Worm (Caenorhabditis elegans) whole organism, L4/young adult: Measurements from ENCODE around the gene adbp-1.

Source experiments
- W03F9.2 ChIP-seq: fragments of 150-350 bp; optimal IDR thresholded peaks from 2 replicates; lab custom pipeline; 2014; ENCODE audit warnings: missing biosample characterization, missing genetic modification characterization
- dao-5 ChIP-seq: sonication (generic microtip); optimal IDR thresholded peaks from 2 replicates; lab custom pipeline; 2016; ENCODE audit warnings: missing genotype, missing genetic modification characterization, moderate library complexity, missing compliant biosample characterization
- him-1 ChIP-seq: sonication (generic microtip); optimal IDR thresholded peaks from 2 replicates; lab custom pipeline; 2016; ENCODE audit warnings: missing genotype, missing genetic modification reagents, missing genetic modification characterization, missing compliant biosample characterization

DNA sequence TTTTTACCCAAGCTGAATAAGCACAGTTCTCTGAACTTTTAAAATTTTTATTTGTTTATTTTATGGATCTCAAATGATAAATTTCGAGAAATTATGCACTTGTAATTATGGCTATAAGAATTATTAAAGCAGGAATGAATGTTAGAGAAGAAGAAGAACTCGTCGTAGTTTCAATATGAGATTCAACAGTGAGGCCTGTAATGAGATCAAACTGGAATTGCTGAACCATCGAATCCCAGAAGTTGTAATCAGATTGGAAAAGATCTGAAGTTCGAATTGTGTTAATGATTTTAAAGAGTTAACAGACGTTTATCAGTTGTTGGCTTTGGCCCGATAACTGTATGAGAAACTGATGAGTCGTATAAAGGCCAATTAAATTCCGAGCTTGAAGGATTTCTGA is 11.8 kb downstream of the adbp-1 start:
- TF ChIP-seq W03F9.2 (tag; lab: Kevin White, UChicago) (no peak), dao-5 (tag; lab: Kevin White, UChicago) (no peak), him-1 (tag; lab: Kevin White, UChicago) (no peak)
